Worm (Caenorhabditis elegans): ENCODE results near the gene C17H12.3.
A peak's percentile ranks its signal among the peaks of the same experiment; 100 is the strongest.

The C17H12.3 gene

DNA sequence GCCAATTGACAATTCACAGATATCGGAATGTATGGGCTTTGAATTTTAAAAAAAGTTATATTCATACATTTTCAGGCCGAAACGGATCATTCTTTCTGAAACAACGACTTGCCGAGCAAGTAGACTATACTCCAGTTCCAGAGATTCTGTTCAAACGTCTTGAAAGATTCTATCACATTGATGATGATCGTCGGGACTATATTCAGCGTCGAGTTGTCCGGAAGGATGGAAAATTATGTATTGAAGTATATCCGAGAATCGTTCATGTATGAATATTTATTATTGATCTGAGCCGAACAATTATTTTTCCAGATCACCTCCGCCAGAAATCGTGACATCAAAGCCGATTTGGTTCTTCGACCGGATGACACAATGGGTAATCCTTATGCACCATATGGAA is 37.8 kb downstream of the C17H12.3 start:
- TF ChIP-seq jun-1 (tag; optimal IDR thresholded peaks at IDR 0.05) (no peak), lsy-2 (tag; optimal IDR thresholded peaks at IDR 0.05) (no peak), isw-1 (GFP tag; IDR thresholded peaks at IDR 0.05) (no peak), C16A3.4 (tag; optimal IDR thresholded peaks at IDR 0.05) (no peak), elt-2 (tag; optimal IDR thresholded peaks at IDR 0.05) (no peak), F16B12.6 (tag; optimal IDR thresholded peaks at IDR 0.05) (no peak), vab-15 (tag; optimal IDR thresholded peaks at IDR 0.05) (no peak), nhr-76 (tag; optimal IDR thresholded peaks at IDR 0.05) (no peak), nhr-85 (tag) (no peak), irx-1 (tag; optimal IDR thresholded peaks at IDR 0.05) (no peak), ztf-11 (tag; optimal IDR thresholded peaks at IDR 0.05) (no peak), egl-27 (tag; optimal IDR thresholded peaks at IDR 0.05) (no peak), lin-35 (GFP tag; optimal IDR thresholded peaks at IDR 0.05) (no peak), lin-14 (GFP tag; optimal IDR thresholded peaks at IDR 0.05) (no peak)

ce11 chrIV:6757011-6757410 is 38.4 kb downstream of the C17H12.3 start, which contains the start of gene usp-4:
TSS of gene usp-4 (plus strand) at chrIV:6757311.
- no peak for TF ChIP-seq ces-1 (GFP tag; optimal IDR thresholded peaks at IDR 0.05)
- no peak for TF ChIP-seq dsc-1 (tag; optimal IDR thresholded peaks at IDR 0.05)
- no peak for TF ChIP-seq nhr-90 (tag; optimal IDR thresholded peaks at IDR 0.05; ENCODE audit: poor library complexity)
- no peak for TF ChIP-seq pqm-1 (tag; optimal IDR thresholded peaks at IDR 0.05)
- TF ChIP-seq sptf-1 (tag; optimal IDR thresholded peaks at IDR 0.05), result no peak
- no peak for TF ChIP-seq nhr-47 (tag; optimal IDR thresholded peaks at IDR 0.05)

ce11 chrIV:6756374-6756773 is 39.1 kb downstream of the C17H12.3 start:
- peak; percentile 91 for TF ChIP-seq nhr-47 (tag; optimal IDR thresholded peaks at IDR 0.05)
- TF ChIP-seq fkh-8 (tag; optimal IDR thresholded peaks at IDR 0.05), result peak; percentile 93
- peak; percentile 80 for TF ChIP-seq nhr-19 (GFP tag; conservative IDR thresholded peaks at IDR 0.05)
- TF ChIP-seq lin-14 (GFP tag; optimal IDR thresholded peaks at IDR 0.05), result peak; percentile 96
- TF ChIP-seq unc-130 (tag; optimal IDR thresholded peaks at IDR 0.05), result peak; percentile 54
- no peak for TF ChIP-seq unc-30 (tag; optimal IDR thresholded peaks at IDR 0.05)
- TF ChIP-seq jun-1 (tag; optimal IDR thresholded peaks at IDR 0.05), result peak; percentile 78
- peak; percentile 79 for TF ChIP-seq sox-4 (tag; optimal IDR thresholded peaks at IDR 0.05)
- peak in 1 of 2 experiments; percentile 73 for TF ChIP-seq mdl-1 (tag; optimal IDR thresholded peaks at IDR 0.05)
- peak; percentile 92 for TF ChIP-seq C16A3.4 (tag; optimal IDR thresholded peaks at IDR 0.05)
- peak; percentile 30 for TF ChIP-seq aly-2 (tag; optimal IDR thresholded peaks at IDR 0.05)
- peak; percentile 84 to 87 for TF ChIP-seq lsy-2 (tag; optimal IDR thresholded peaks at IDR 0.05)
- peak; percentile 88 for TF ChIP-seq nhr-20 (tag; optimal IDR thresholded peaks at IDR 0.05)
- no peak; the same call in 1 of the 2 replicates for TF ChIP-seq ceh-88 (GFP tag; IDR thresholded peaks at IDR 0.05)
- TF ChIP-seq vab-15 (tag; optimal IDR thresholded peaks at IDR 0.05), result peak; percentile 10
- peak; percentile 75 for TF ChIP-seq lir-3 (tag; optimal IDR thresholded peaks at IDR 0.05; ENCODE audit: poor library complexity)
- no peak for TF ChIP-seq unc-98 (GFP tag; IDR thresholded peaks at IDR 0.05)
- peak; percentile 41; the same call in 1 of the 2 replicates for TF ChIP-seq grh-1 (GFP tag; IDR thresholded peaks at IDR 0.05)
- TF ChIP-seq lin-15B (tag; optimal IDR thresholded peaks at IDR 0.05), result peak; percentile 52
- peak in 1 of 2 experiments; percentile 71 for TF ChIP-seq ztf-11 (tag; optimal IDR thresholded peaks at IDR 0.05)
- TF ChIP-seq swsn-7 (tag; optimal IDR thresholded peaks at IDR 0.05), result peak; percentile 89
- peak; percentile 92 for TF ChIP-seq snu-23 (GFP tag; optimal IDR thresholded peaks at IDR 0.05)
- TF ChIP-seq nhr-237 (tag; optimal IDR thresholded peaks at IDR 0.05), result peak; percentile 69
- peak; percentile 73 for TF ChIP-seq pax-3 (tag; optimal IDR thresholded peaks at IDR 0.05)
- TF ChIP-seq ama-1 (optimal IDR thresholded peaks at IDR 0.05), result peak; percentile 37
- TF ChIP-seq elt-3 (tag; optimal IDR thresholded peaks at IDR 0.05), result peak in 2 of 6 experiments; percentile 15 to 58
- TF ChIP-seq sptf-1 (tag; optimal IDR thresholded peaks at IDR 0.05), result no peak
- TF ChIP-seq nhr-76 (tag; optimal IDR thresholded peaks at IDR 0.05), result no peak
- peak; percentile 26 for TF ChIP-seq nhr-11 (tag; optimal IDR thresholded peaks at IDR 0.05)
- peak; percentile 68 for TF ChIP-seq zip-4 (GFP tag; optimal IDR thresholded peaks at IDR 0.05)
- TF ChIP-seq tbx-2 (tag; optimal IDR thresholded peaks at IDR 0.05), result peak; percentile 88
- TF ChIP-seq nhr-84 (tag; optimal IDR thresholded peaks at IDR 0.05), result no peak
- no peak for TF ChIP-seq ets-5 (GFP tag; IDR thresholded peaks at IDR 0.05)
- no peak for TF ChIP-seq nhr-28 (tag; optimal IDR thresholded peaks at IDR 0.05)
- peak; percentile 83 for TF ChIP-seq ceh-8 (GFP tag; optimal IDR thresholded peaks at IDR 0.05)
- peak; percentile 78 for TF ChIP-seq nhr-85 (tag)
- TF ChIP-seq ces-1 (GFP tag; optimal IDR thresholded peaks at IDR 0.05), result no peak
- peak; percentile 71 for TF ChIP-seq pqm-1 (tag; optimal IDR thresholded peaks at IDR 0.05)
- peak; percentile 76 to 89 (median 84) for TF ChIP-seq ceh-82 (tag; optimal IDR thresholded peaks at IDR 0.05)
- peak; percentile 57 for TF ChIP-seq ztf-4 (tag; optimal IDR thresholded peaks at IDR 0.05)
